Worm (Caenorhabditis elegans): ENCODE results near the gene apm-3.

Gene apm-3

DNA sequence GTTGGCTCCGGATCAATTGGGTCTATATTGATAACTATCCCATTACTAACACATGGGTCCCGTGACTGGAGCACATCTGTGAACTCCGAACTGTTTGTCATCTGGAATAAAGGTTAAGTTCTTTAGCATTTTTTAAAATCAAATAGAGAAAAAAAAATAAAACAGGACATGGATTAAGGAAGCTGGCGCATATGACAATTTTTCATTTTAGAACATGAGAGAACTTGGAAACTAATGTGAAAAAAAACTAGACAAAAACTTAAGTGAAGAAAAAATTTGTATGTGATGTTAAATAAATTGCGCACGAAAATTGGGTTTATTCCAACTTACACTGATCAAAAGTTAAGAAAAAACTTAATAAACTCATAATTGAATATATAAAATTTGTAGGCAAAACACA, 6.0 kb upstream of the apm-3 start, which contains the start of gene sms-2:
Gene sms-2 (minus strand): TSS at position 101 of the 400 bp plus-strand sequence.
- TF ChIP-seq ztf-11 (tag; optimal IDR thresholded peaks at IDR 0.05) (no peak), ama-1 (optimal IDR thresholded peaks at IDR 0.05) (no peak), gmeb-1 (tag; optimal IDR thresholded peaks at IDR 0.05) (no peak), dmd-4 (tag; optimal IDR thresholded peaks at IDR 0.05) (no peak), nhr-23 (tag; optimal IDR thresholded peaks at IDR 0.05) (no peak), nhr-11 (tag; optimal IDR thresholded peaks at IDR 0.05) (no peak), ceh-16 (tag; optimal IDR thresholded peaks at IDR 0.05) (no peak), elt-3 (tag; optimal IDR thresholded peaks at IDR 0.05) (no peak), nhr-21 (tag; optimal IDR thresholded peaks at IDR 0.05) (no peak), R02D3.7 (tag; optimal IDR thresholded peaks at IDR 0.05) (no peak), aly-2 (tag; optimal IDR thresholded peaks at IDR 0.05) (no peak), lsy-2 (tag; optimal IDR thresholded peaks at IDR 0.05) (no peak), nhr-129 (tag; optimal IDR thresholded peaks at IDR 0.05) (no peak), nhr-237 (tag; optimal IDR thresholded peaks at IDR 0.05) (no peak), ZK546.5 (tag; optimal IDR thresholded peaks at IDR 0.05) (no peak), unc-62 (GFP tag; optimal IDR thresholded peaks at IDR 0.05) (no peak)

DNA sequence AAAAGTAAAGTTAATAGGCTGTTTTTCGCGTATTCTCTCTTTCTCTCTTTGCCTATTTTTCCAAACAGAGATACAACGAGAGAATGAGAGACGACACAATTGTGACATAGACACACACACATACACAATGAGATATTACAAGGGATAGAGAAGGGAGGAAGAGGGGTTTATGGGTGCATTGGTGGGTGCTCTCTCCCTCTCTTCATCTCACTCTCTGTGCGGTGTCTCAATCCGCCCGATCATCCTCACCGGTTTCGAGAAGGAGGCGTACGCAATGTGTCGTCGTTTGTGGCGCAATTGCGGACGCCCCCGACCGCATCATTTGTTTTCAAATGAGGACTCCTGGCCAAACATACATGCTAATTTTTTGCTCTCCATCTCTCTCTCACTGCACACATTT, 5.3 kb upstream of the apm-3 start:
- peak; percentile 13 for TF ChIP-seq ZK546.5 (tag; optimal IDR thresholded peaks at IDR 0.05)
- peak; percentile 84 for TF ChIP-seq ceh-16 (tag; optimal IDR thresholded peaks at IDR 0.05)
- peak; percentile 54 for TF ChIP-seq skn-1 (tag; optimal IDR thresholded peaks at IDR 0.05)
- TF ChIP-seq nhr-11 (tag; optimal IDR thresholded peaks at IDR 0.05), result no peak
- TF ChIP-seq crh-2 (tag; optimal IDR thresholded peaks at IDR 0.05), result peak; percentile 85
- peak; percentile 77 to 90 for TF ChIP-seq lsy-2 (tag; optimal IDR thresholded peaks at IDR 0.05)
- TF ChIP-seq nhr-77 (tag; optimal IDR thresholded peaks at IDR 0.05), result no peak
- no peak for TF ChIP-seq mbf-1 (tag; optimal IDR thresholded peaks at IDR 0.05)
- TF ChIP-seq alr-1 (tag; optimal IDR thresholded peaks at IDR 0.05), result no peak
- no peak for TF ChIP-seq R02D3.7 (tag; optimal IDR thresholded peaks at IDR 0.05)
- TF ChIP-seq gmeb-1 (tag; optimal IDR thresholded peaks at IDR 0.05), result peak; percentile 64
- peak; percentile 78 for TF ChIP-seq sma-3 (GFP tag; optimal IDR thresholded peaks at IDR 0.05)
- TF ChIP-seq blmp-1 (tag; optimal IDR thresholded peaks at IDR 0.05; ENCODE audit: insufficient read depth), result peak; percentile 57
- peak; percentile 73 for TF ChIP-seq aly-2 (tag; optimal IDR thresholded peaks at IDR 0.05)
- TF ChIP-seq ztf-11 (tag; optimal IDR thresholded peaks at IDR 0.05), result peak; percentile 44
- TF ChIP-seq unc-62 (GFP tag; optimal IDR thresholded peaks at IDR 0.05), result peak; percentile 51
- TF ChIP-seq lin-13 (GFP tag; optimal IDR thresholded peaks at IDR 0.05), result peak; percentile 91
- TF ChIP-seq nhr-129 (tag; optimal IDR thresholded peaks at IDR 0.05), result peak; percentile 98
- peak; percentile 93 for TF ChIP-seq nhr-6 (tag; optimal IDR thresholded peaks at IDR 0.05)
- no peak for TF ChIP-seq ama-1 (optimal IDR thresholded peaks at IDR 0.05)
- TF ChIP-seq elt-1 (tag; optimal IDR thresholded peaks at IDR 0.05), result no peak
- TF ChIP-seq mab-5 (tag; optimal IDR thresholded peaks at IDR 0.05), result peak; percentile 96
- no peak for TF ChIP-seq nhr-23 (tag; optimal IDR thresholded peaks at IDR 0.05)
- peak; percentile 83 for TF ChIP-seq ztf-4 (tag; optimal IDR thresholded peaks at IDR 0.05)
- TF ChIP-seq unc-39 (tag; optimal IDR thresholded peaks at IDR 0.05), result peak; percentile 58
- no peak for TF ChIP-seq elt-3 (tag; optimal IDR thresholded peaks at IDR 0.05)
- peak; percentile 98 for TF ChIP-seq C34F6.9 (tag; optimal IDR thresholded peaks at IDR 0.05)
- peak; percentile 87 for TF ChIP-seq nhr-21 (tag; optimal IDR thresholded peaks at IDR 0.05)
- peak; percentile 74 for TF ChIP-seq snpc-4 (tag; optimal IDR thresholded peaks at IDR 0.05)
- no peak for TF ChIP-seq dmd-4 (tag; optimal IDR thresholded peaks at IDR 0.05)
- no peak for TF ChIP-seq nhr-12 (tag; optimal IDR thresholded peaks at IDR 0.05)
- no peak for TF ChIP-seq ceh-82 (tag; optimal IDR thresholded peaks at IDR 0.05)
- TF ChIP-seq ztf-1 (GFP tag; conservative IDR thresholded peaks at IDR 0.05), result no peak
- peak; percentile 94 for TF ChIP-seq sem-4 (tag; optimal IDR thresholded peaks at IDR 0.05)
- peak; percentile 94 for TF ChIP-seq egl-27 (tag; optimal IDR thresholded peaks at IDR 0.05)
- TF ChIP-seq fos-1 (tag; optimal IDR thresholded peaks at IDR 0.05), result peak; percentile 84
- TF ChIP-seq mdl-1 (tag; optimal IDR thresholded peaks at IDR 0.05), result peak in 1 of 2 experiments; percentile 82
- peak; percentile 99 for TF ChIP-seq unc-55 (GFP tag; optimal IDR thresholded peaks at IDR 0.05)
- peak; percentile 83 for TF ChIP-seq lin-11 (tag; optimal IDR thresholded peaks at IDR 0.05)
- peak; percentile 96 for TF ChIP-seq F13H6.1 (tag; optimal IDR thresholded peaks at IDR 0.05)
- TF ChIP-seq nhr-10 (tag; optimal IDR thresholded peaks at IDR 0.05), result peak; percentile 58
- TF ChIP-seq sma-9 (GFP tag; optimal IDR thresholded peaks at IDR 0.05), result peak; percentile 95
- no peak for TF ChIP-seq sma-9 (tag; optimal IDR thresholded peaks at IDR 0.05)
- TF ChIP-seq nhr-237 (tag; optimal IDR thresholded peaks at IDR 0.05), result no peak
- TF ChIP-seq zag-1 (tag; optimal IDR thresholded peaks at IDR 0.05), result peak; percentile 97
- no peak for TF ChIP-seq peb-1 (tag; optimal IDR thresholded peaks at IDR 0.05)
- peak; percentile 71 for TF ChIP-seq lin-39 (tag; optimal IDR thresholded peaks at IDR 0.05)
- peak; percentile 91 for TF ChIP-seq Y55F3AM.14 (GFP tag; optimal IDR thresholded peaks at IDR 0.05)
- peak; percentile 75 for TF ChIP-seq nhr-25 (tag; optimal IDR thresholded peaks at IDR 0.05)
